Worm (Caenorhabditis elegans) whole organism, midembryonic: ENCODE measurements around the gene F44D12.6.

ENCODE experiments used
- T22C8.4 ChIP-seq: fragments of 200-800 bp; sonication (Bioruptor generic); IDR thresholded peaks from 2 replicates; pipeline ENCODE4 v1.3.6; 2022; ENCODE audit warnings: missing genetic modification characterization, missing compliant biosample characterization
- cog-1 ChIP-seq: sonication (generic microtip); optimal IDR thresholded peaks from 2 replicates; lab custom pipeline; 2016; ENCODE audit warnings: missing genetic modification characterization, missing compliant biosample characterization
- flt-1 ChIP-seq: fragments of 200-800 bp; sonication (Bioruptor generic); IDR thresholded peaks from 2 replicates; pipeline ENCODE4 v1.3.6; 2022; ENCODE audit warnings: missing genetic modification characterization, missing compliant biosample characterization
- med-1 ChIP-seq: sonication (generic microtip); optimal IDR thresholded peaks from 2 replicates; lab custom pipeline; 2017; ENCODE audit warnings: missing genetic modification characterization, mild to moderate bottlenecking, missing compliant biosample characterization, antibody characterized with exemption, missing genetic modification reagents; ENCODE audit not compliant: insufficient read depth
- ref-1 ChIP-seq: fragments of 200-800 bp; sonication (Bioruptor generic); conservative IDR thresholded peaks from 2 replicates; pipeline ENCODE4 v1.3.6; 2022; ENCODE audit warnings: missing genetic modification reagents, missing genetic modification characterization, missing compliant biosample characterization
- tab-1 ChIP-seq: fragments of 200-800 bp; sonication (Bioruptor generic); IDR thresholded peaks from 2 replicates; pipeline ENCODE4 v1.3.6; 2022; ENCODE audit warnings: missing genetic modification characterization, missing compliant biosample characterization
- ztf-23 ChIP-seq: fragments of 200-800 bp; sonication (Bioruptor generic); IDR thresholded peaks from 2 replicates; pipeline ENCODE4 v1.3.6; 2022; ENCODE audit warnings: missing genetic modification reagents, missing genetic modification characterization, missing compliant biosample characterization
- ztf-29 ChIP-seq: fragments of 200-800 bp; sonication (Bioruptor generic); IDR thresholded peaks from 2 replicates; pipeline ENCODE4 v1.3.6; 2022; ENCODE audit warnings: missing genetic modification reagents, missing genetic modification characterization, missing compliant biosample characterization

- TF ChIP-seq flt-1 (GFP tag; lab: Robert Waterston, UW) (no peak), ztf-23 (GFP tag; lab: Robert Waterston, UW) (no peak), ref-1 (GFP tag; lab: Robert Waterston, UW) (no peak), T22C8.4 (no peak), cog-1 (no peak), med-1 (GFP tag; lab: Kevin White, UChicago) (no peak), tab-1 (GFP tag; lab: Robert Waterston, UW) (no peak), ztf-29 (no peak)
Measured at ce11 chrIV:10067541-10067940, 34.4 kb downstream of the F44D12.6 start, which contains the start of gene cwn-2.
